Worm (Caenorhabditis elegans) whole organism, L3 larva: ENCODE results near the gene str-4.

Source experiments
- ceh-9 ChIP-seq: sonication (generic microtip); optimal IDR thresholded peaks from 2 replicates; lab custom pipeline; 2018; ENCODE audit warnings: missing biosample characterization, missing genetic modification characterization
- unc-39 ChIP-seq: sonication (generic microtip); optimal IDR thresholded peaks from 4 replicates; lab custom pipeline; 2017; ENCODE audit warnings: missing biosample characterization, missing genetic modification characterization
- unc-62 ChIP-seq: fragments of 150-350 bp; sonication (generic microtip); optimal IDR thresholded peaks from 4 replicates; lab custom pipeline; 2014; ENCODE audit warnings: missing biosample characterization, missing genetic modification reagents, missing genetic modification characterization

DNA sequence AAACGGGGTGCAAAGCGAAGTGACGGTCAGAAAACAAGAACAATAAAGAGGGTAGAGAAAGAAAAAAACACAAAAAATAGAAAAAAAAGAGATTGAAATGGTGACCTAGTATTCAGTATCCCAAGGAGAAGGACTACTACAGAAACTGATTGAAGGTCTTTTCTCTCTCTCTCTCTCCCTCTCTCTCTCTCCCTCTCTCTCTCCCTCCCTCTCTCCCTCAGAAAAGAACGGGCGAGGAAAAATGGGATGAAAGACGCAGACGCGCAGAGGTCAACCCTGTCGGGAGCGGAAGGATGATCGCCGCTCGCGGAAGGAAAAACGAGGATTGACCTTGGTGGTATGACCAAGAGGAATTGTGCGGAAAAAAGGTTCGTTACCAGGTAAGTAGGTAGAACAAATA is 35.0 kb upstream of the str-4 start:
- no peak for TF ChIP-seq unc-39 (tag; lab: Kevin White, UChicago)
- TF ChIP-seq unc-62 (GFP tag; lab: Kevin White, UChicago) = no peak
- no peak for TF ChIP-seq ceh-9 (tag; lab: Kevin White, UChicago)
